Worm (Caenorhabditis elegans): ENCODE results near the gene glb-29.

The glb-29 gene

DNA sequence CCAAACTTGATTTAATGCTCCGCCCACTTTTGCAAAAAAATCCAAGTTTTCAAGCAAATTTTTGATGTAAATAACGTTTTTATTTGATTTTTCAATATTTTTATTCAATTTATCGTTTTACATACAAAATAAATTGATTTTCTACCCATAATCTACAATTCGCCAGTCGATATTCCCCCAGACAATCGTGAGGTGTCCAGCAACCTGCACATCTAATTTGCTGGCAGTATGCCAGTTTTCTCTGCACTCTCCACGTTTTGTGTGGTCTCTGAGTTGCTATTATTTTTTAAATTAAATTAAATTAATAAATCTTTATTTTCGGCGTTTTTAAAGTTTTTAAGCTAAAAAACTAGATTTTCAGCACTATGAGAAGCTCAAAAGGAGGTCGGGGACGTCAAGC, 28.8 kb upstream of the glb-29 start (continued):
- TF ChIP-seq madf-9 (GFP tag; conservative IDR thresholded peaks at IDR 0.05) (peak; percentile 75; the same call in 1 of the 2 replicates), zfp-3 (GFP tag; conservative IDR thresholded peaks at IDR 0.05) (peak; percentile 89), mes-2 (tag; optimal IDR thresholded peaks at IDR 0.05; ENCODE audit: poor library complexity, severe bottlenecking) (peak; percentile 98), egl-27 (tag; optimal IDR thresholded peaks at IDR 0.05) (no peak), F37D6.2 (tag; optimal IDR thresholded peaks at IDR 0.05) (peak; percentile 82), unc-130 (GFP tag; optimal IDR thresholded peaks at IDR 0.05) (peak; percentile 86), attf-4 (tag; optimal IDR thresholded peaks at IDR 0.05) (no peak), ceh-28 (tag; optimal IDR thresholded peaks at IDR 0.05) (no peak), daf-8 (GFP tag; IDR thresholded peaks at IDR 0.05) (no peak), pqm-1 (tag; optimal IDR thresholded peaks at IDR 0.05) (no peak), tra-1 (GFP tag; IDR thresholded peaks at IDR 0.05) (peak; percentile 82), nhr-76 (tag; optimal IDR thresholded peaks at IDR 0.05) (no peak), nhr-48 (tag; optimal IDR thresholded peaks at IDR 0.05) (peak; percentile 63), ama-1 (optimal IDR thresholded peaks at IDR 0.05) (no peak), nhr-28 (tag; optimal IDR thresholded peaks at IDR 0.05) (peak; percentile 58), ZK546.5 (tag; optimal IDR thresholded peaks at IDR 0.05) (peak; percentile 96 to 97), mxl-2 (GFP tag; conservative IDR thresholded peaks at IDR 0.05) (no peak), ZK337.2 (GFP tag; IDR thresholded peaks at IDR 0.05) (peak; percentile 83; the same call in 1 of the 2 replicates), fos-1 (tag; optimal IDR thresholded peaks at IDR 0.05) (no peak), nhr-42 (GFP tag; IDR thresholded peaks at IDR 0.05) (peak; percentile 92), snpc-4 (tag; optimal IDR thresholded peaks at IDR 0.05) (peak; percentile 27), ceh-44 (GFP tag; IDR thresholded peaks at IDR 0.05) (peak; percentile 72)

DNA sequence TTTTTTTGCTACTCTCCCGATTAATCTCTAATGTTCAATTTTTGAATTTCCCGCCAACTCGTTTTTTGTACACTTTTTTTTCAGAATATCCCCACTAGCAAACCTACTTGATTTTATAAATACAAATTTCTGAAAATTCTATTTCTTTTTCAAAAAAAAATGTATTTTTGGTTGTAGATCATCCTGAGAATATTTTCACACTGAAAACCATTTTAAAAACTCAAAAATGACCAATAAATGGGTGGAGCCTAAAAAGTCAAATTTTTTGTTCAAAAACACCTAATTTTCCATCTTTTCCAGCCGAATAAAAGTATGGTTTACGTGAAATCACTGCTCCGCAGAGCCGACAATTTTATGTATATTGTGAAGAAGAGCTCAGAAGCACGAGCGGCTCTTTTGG, 20.1 kb upstream of the glb-29 start, which contains the start of gene Y17G7B.3:
Gene Y17G7B.3, plus strand, starts transcription at position 301 of the 400 bp plus-strand sequence.
- no peak for TF ChIP-seq tag-97 (GFP tag; IDR thresholded peaks at IDR 0.05)
- TF ChIP-seq aha-1 (tag), result peak; percentile 69

DNA sequence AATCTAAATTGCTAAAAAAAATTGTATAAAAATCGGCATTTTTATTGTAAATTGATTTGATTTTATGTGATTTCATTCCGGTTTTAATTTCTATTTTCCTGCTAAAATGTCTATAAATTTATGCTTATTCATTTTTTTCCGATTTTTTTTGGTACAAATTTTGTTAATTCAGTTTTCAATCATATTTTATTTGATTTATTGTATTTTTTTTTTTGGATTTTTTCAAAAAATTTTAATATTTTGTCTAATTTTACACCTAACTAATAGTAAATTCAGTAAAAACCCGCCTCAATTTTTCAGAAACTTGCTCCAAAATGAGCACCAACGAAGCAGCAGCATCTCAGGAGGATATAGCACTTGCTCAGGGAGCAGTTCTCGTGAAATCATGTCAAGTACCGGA, 16.2 kb upstream of the glb-29 start, which contains the start of gene dhps-1:
Gene dhps-1, plus strand, starts transcription at position 301 of the 400 bp plus-strand sequence.
- TF ChIP-seq jun-1 (tag; optimal IDR thresholded peaks at IDR 0.05) (no peak), nhr-102 (tag; optimal IDR thresholded peaks at IDR 0.05) (no peak), saeg-2 (GFP tag; IDR thresholded peaks at IDR 0.05) (no peak), T26A8.4 (GFP tag; IDR thresholded peaks at IDR 0.05) (no peak), pha-4 (GFP tag; IDR thresholded peaks at IDR 0.05) (no peak), pha-4 (tag; optimal IDR thresholded peaks at IDR 0.05) (no peak), snpc-4 (tag; optimal IDR thresholded peaks at IDR 0.05) (no peak), daf-8 (GFP tag; IDR thresholded peaks at IDR 0.05) (no peak), lin-13 (GFP tag; optimal IDR thresholded peaks at IDR 0.05) (no peak), dmd-6 (GFP tag; IDR thresholded peaks at IDR 0.05) (no peak), nhr-237 (tag; optimal IDR thresholded peaks at IDR 0.05) (no peak)

DNA sequence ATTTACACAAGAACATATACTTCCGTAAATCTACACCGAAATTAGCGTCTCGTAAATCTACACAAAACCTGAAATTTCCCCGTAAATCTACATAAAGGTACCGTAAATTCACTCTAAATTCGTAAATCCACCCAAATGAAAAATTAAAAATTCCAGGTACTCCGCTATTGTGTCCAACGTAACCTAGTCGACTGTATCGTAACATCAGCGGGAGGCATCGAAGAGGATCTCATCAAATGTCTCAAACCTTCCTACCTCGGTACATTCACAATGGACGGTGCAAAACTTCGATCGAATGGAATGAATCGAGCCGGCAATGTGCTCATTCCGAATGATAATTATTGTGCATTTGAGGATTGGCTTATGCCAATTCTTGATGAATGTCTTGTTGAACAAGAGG, 13.9 kb upstream of the glb-29 start:
- TF ChIP-seq mep-1 (tag; optimal IDR thresholded peaks at IDR 0.05) (no peak), skn-1 (tag; optimal IDR thresholded peaks at IDR 0.05) (no peak), unc-130 (GFP tag; optimal IDR thresholded peaks at IDR 0.05) (no peak), unc-62 (GFP tag; optimal IDR thresholded peaks at IDR 0.05 in 1 of 2) (peak in 1 of 2 experiments; percentile 96), unc-62 (tag; optimal IDR thresholded peaks at IDR 0.05) (no peak), jun-1 (tag; optimal IDR thresholded peaks at IDR 0.05) (no peak)

DNA sequence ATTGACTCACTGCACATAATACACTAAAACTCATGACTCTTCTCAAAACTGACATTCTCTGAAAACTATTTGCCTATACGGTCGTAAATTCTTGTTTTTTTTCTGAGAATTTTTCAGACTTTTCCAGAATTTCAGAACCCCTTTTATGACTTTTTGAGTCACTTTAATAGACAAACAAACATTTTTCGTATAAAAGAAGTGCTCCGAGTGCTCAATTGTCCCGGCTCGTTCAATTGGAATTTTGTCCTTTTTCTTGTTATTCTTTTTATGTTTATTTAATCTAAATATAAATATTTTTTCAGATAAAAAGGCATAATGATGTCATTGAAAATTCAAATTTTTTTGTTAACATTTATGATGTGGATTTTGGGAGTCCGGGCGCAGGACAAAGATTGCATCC, 10.0 kb upstream of the glb-29 start, which contains the start of gene Y17G7B.23:
Gene Y17G7B.23, plus strand, starts transcription at position 301 of the 400 bp plus-strand sequence.
- TF ChIP-seq Y5F2A.4 (GFP tag; optimal IDR thresholded peaks at IDR 0.05) (no peak), zfp-2 (tag; optimal IDR thresholded peaks at IDR 0.05) (no peak), nhr-42 (GFP tag; IDR thresholded peaks at IDR 0.05) (no peak), lin-29 (GFP tag; IDR thresholded peaks at IDR 0.05) (no peak), ZK546.5 (tag; optimal IDR thresholded peaks at IDR 0.05) (no peak), ceh-44 (GFP tag; IDR thresholded peaks at IDR 0.05) (no peak), unc-130 (GFP tag; optimal IDR thresholded peaks at IDR 0.05) (no peak), fkh-10 (GFP tag; optimal IDR thresholded peaks at IDR 0.05) (no peak)

Data from whole organism, L4 larva.